Worm (Caenorhabditis elegans) whole organism, L4 larva: ENCODE data around the gene his-24.
A peak's percentile ranks its signal among the peaks of the same experiment; 100 is the strongest.

Experiments
- F10B5.3 ChIP-seq: sonication (generic microtip); optimal IDR thresholded peaks from 2 replicates; lab custom pipeline; 2016; ENCODE audit warnings: mild to moderate bottlenecking, missing genetic modification characterization, missing compliant biosample characterization
- F44E2.7 ChIP-seq: fragments of 200-800 bp; sonication (Bioruptor generic); IDR thresholded peaks from 2 replicates; pipeline ENCODE4 v2.1.2; 2022; ENCODE audit warnings: missing genetic modification characterization, missing compliant biosample characterization
- F49E8.2 ChIP-seq: sonication (generic microtip); optimal IDR thresholded peaks from 2 replicates; lab custom pipeline; 2016; ENCODE audit warnings: missing compliant biosample characterization, mild to moderate bottlenecking, missing genetic modification characterization, borderline replicate concordance
- R02D3.7 ChIP-seq: fragments of 150-350 bp; sonication (generic microtip); optimal IDR thresholded peaks from 3 replicates; lab custom pipeline; 2014; ENCODE audit warnings: missing biosample characterization, missing genetic modification characterization
- Y48G9A.11 ChIP-seq: fragments of 200-800 bp; sonication (Bioruptor generic); IDR thresholded peaks from 2 replicates; pipeline ENCODE4 v1.3.6; 2022; ENCODE audit warnings: missing genetic modification reagents, missing genetic modification characterization, missing compliant biosample characterization
- Y5F2A.4 ChIP-seq: fragments of 200-800 bp; sonication (Bioruptor generic); optimal IDR thresholded peaks from 2 replicates; lab custom pipeline; 2018; ENCODE audit warnings: mild to moderate bottlenecking, missing genetic modification characterization, missing compliant biosample characterization
- aha-1 ChIP-seq: fragments of 150-350 bp; peaks from one replicate; lab custom pipeline; 2014; ENCODE audit warnings: missing biosample characterization, missing genetic modification characterization
- ama-1 ChIP-seq: fragments of 150-350 bp; optimal IDR thresholded peaks from 2 replicates; lab custom pipeline; 2014; ENCODE audit warnings: inconsistent platforms, mixed read lengths
- arid-1 ChIP-seq: fragments of 200-800 bp; sonication (Bioruptor generic); conservative IDR thresholded peaks from 2 replicates; pipeline ENCODE4 v1.3.6; 2022; ENCODE audit warnings: missing genetic modification reagents, missing genetic modification characterization, missing compliant biosample characterization
- attf-4 ChIP-seq: sonication (generic microtip); optimal IDR thresholded peaks from 3 replicates; lab custom pipeline; 2017; ENCODE audit warnings: missing biosample characterization, missing genetic modification characterization
- ceh-44 ChIP-seq: fragments of 200-800 bp; sonication (Bioruptor generic); IDR thresholded peaks from 2 replicates; pipeline ENCODE4 v1.3.6; 2022; ENCODE audit warnings: missing genetic modification reagents, missing genetic modification characterization, missing compliant biosample characterization
- ceh-82 ChIP-seq: sonication (generic microtip); optimal IDR thresholded peaks from 2 replicates; lab custom pipeline; 2017; ENCODE audit warnings: missing biosample characterization, missing genetic modification characterization
- daf-12 ChIP-seq: fragments of 150-350 bp; optimal IDR thresholded peaks from 2 replicates; lab custom pipeline; 2014; ENCODE audit warnings: missing biosample characterization, missing genetic modification reagents, missing genetic modification characterization
- daf-16 ChIP-seq, 3 experiments: sonication (generic microtip); optimal IDR thresholded peaks; 2 replicates each; lab custom pipeline; 2016 to 2017; ENCODE audit warnings: missing genetic modification characterization in 3 of 3, missing genetic modification reagents in 3 of 3, mild to moderate bottlenecking in 2 of 3, missing compliant biosample characterization in 2 of 3, missing biosample characterization in 1 of 3, moderate library complexity in 1 of 3
- daf-19 ChIP-seq: fragments of 200-800 bp; sonication (Bioruptor generic); conservative IDR thresholded peaks from 2 replicates; pipeline ENCODE4 v1.3.6; 2022; ENCODE audit warnings: missing genetic modification characterization, missing compliant biosample characterization
- daf-8 ChIP-seq: fragments of 200-800 bp; sonication (Bioruptor generic); IDR thresholded peaks from 2 replicates; pipeline ENCODE4 v1.3.6; 2022; ENCODE audit warnings: missing genetic modification characterization, missing compliant biosample characterization
- dmd-6 ChIP-seq: fragments of 200-800 bp; sonication (Bioruptor generic); IDR thresholded peaks from 2 replicates; pipeline ENCODE4 v1.3.6; 2022; ENCODE audit warnings: missing genetic modification reagents, missing genetic modification characterization, missing compliant biosample characterization
- dve-1 ChIP-seq: sonication (generic microtip); optimal IDR thresholded peaks from 2 replicates; lab custom pipeline; 2017; ENCODE audit warnings: antibody characterized with exemption, mild to moderate bottlenecking, missing genetic modification characterization, missing compliant biosample characterization; ENCODE audit not compliant: insufficient read depth
- fkh-10 ChIP-seq: fragments of 150-350 bp; optimal IDR thresholded peaks from 2 replicates; lab custom pipeline; 2014; ENCODE audit warnings: missing biosample characterization, missing genetic modification reagents, missing genetic modification characterization
- fos-1 ChIP-seq: fragments of 150-350 bp; optimal IDR thresholded peaks from 2 replicates; lab custom pipeline; 2014; ENCODE audit warnings: missing biosample characterization, missing genetic modification characterization
- hlh-11 ChIP-seq: fragments of 200-800 bp; sonication (Bioruptor generic); optimal IDR thresholded peaks from 2 replicates; lab custom pipeline; 2018; ENCODE audit warnings: mild to moderate bottlenecking, missing genetic modification characterization, missing compliant biosample characterization
- hlh-30 ChIP-seq: sonication (generic microtip); optimal IDR thresholded peaks from 2 replicates; lab custom pipeline; 2017; ENCODE audit warnings: antibody characterized with exemption, mild to moderate bottlenecking, missing genetic modification characterization, missing compliant biosample characterization; ENCODE audit not compliant: insufficient read depth
- jun-1 ChIP-seq: fragments of 150-350 bp; optimal IDR thresholded peaks from 2 replicates; lab custom pipeline; 2014; ENCODE audit warnings: missing biosample characterization, missing genetic modification reagents, missing genetic modification characterization
- lim-7 ChIP-seq: fragments of 200-800 bp; sonication (Bioruptor generic); IDR thresholded peaks from 2 replicates; pipeline ENCODE4 v1.3.6; 2022; ENCODE audit warnings: missing genetic modification characterization, missing compliant biosample characterization
- mdl-1 ChIP-seq, 2 experiments: fragments of 150-350 bp in 1 of 2; sonication (generic microtip) in 1 of 2; optimal IDR thresholded peaks; 2 replicates each; lab custom pipeline; 2014 to 2017; ENCODE audit warnings: missing biosample characterization in 2 of 2, missing genetic modification characterization in 2 of 2
- mxl-3 ChIP-seq: fragments of 200-800 bp; sonication (Bioruptor generic); optimal IDR thresholded peaks from 2 replicates; lab custom pipeline; 2018; ENCODE audit warnings: mild to moderate bottlenecking, missing genetic modification characterization, missing compliant biosample characterization
- nhr-10 ChIP-seq: fragments of 150-350 bp; optimal IDR thresholded peaks from 2 replicates; lab custom pipeline; 2014; ENCODE audit warnings: missing biosample characterization, missing genetic modification characterization
- nhr-102 ChIP-seq: sonication (generic microtip); optimal IDR thresholded peaks from 2 replicates; lab custom pipeline; 2016; ENCODE audit warnings: mild to moderate bottlenecking, missing genetic modification characterization, moderate library complexity, missing compliant biosample characterization
- nhr-111 ChIP-seq: fragments of 200-800 bp; sonication (Bioruptor generic); optimal IDR thresholded peaks from 2 replicates; lab custom pipeline; 2018; ENCODE audit warnings: mild to moderate bottlenecking, missing genetic modification characterization, missing compliant biosample characterization
- nhr-28 ChIP-seq: fragments of 150-350 bp; optimal IDR thresholded peaks from 2 replicates; lab custom pipeline; 2014; ENCODE audit warnings: missing biosample characterization, missing genetic modification characterization
- nhr-48 ChIP-seq: sonication (generic microtip); optimal IDR thresholded peaks from 2 replicates; lab custom pipeline; 2016; ENCODE audit warnings: mild to moderate bottlenecking, missing genetic modification characterization, missing compliant biosample characterization
- nhr-77 ChIP-seq: fragments of 150-350 bp; optimal IDR thresholded peaks from 2 replicates; lab custom pipeline; 2014; ENCODE audit warnings: missing biosample characterization, missing genetic modification characterization
- pha-4 ChIP-seq, 2 experiments: fragments of 150-350 bp in 1 of 2; fragments of 200-800 bp in 1 of 2; sonication (Bioruptor generic) in 1 of 2; IDR thresholded peaks in 1 of 2; optimal IDR thresholded peaks in 1 of 2; 2 replicates each; pipeline versions ENCODE4 v1.3.6 to Lab custom; 2014 to 2022; ENCODE audit warnings: missing genetic modification characterization in 2 of 2, missing genetic modification reagents in 2 of 2, missing biosample characterization in 1 of 2, missing compliant biosample characterization in 1 of 2
- php-3 ChIP-seq: fragments of 200-800 bp; sonication (Bioruptor generic); IDR thresholded peaks from 2 replicates; pipeline ENCODE4 v1.3.6; 2022; ENCODE audit warnings: missing genetic modification reagents, missing genetic modification characterization, missing compliant biosample characterization
- pqm-1 ChIP-seq: sonication (generic microtip); optimal IDR thresholded peaks from 2 replicates; lab custom pipeline; 2017; ENCODE audit warnings: missing biosample characterization, missing genetic modification characterization
- set-16 ChIP-seq: fragments of 200-800 bp; sonication (Bioruptor generic); IDR thresholded peaks from 2 replicates; pipeline ENCODE4 v1.3.6; 2022; ENCODE audit warnings: missing genetic modification reagents, missing genetic modification characterization, missing compliant biosample characterization
- skn-1 ChIP-seq: fragments of 150-350 bp; optimal IDR thresholded peaks from 2 replicates; lab custom pipeline; 2014; ENCODE audit warnings: missing biosample characterization, missing genetic modification characterization
- tra-1 ChIP-seq: fragments of 200-800 bp; sonication (Bioruptor generic); IDR thresholded peaks from 2 replicates; pipeline ENCODE4 v1.3.6; 2022; ENCODE audit warnings: missing genetic modification reagents, missing genetic modification characterization, missing compliant biosample characterization
- unc-39 ChIP-seq: sonication (generic microtip); optimal IDR thresholded peaks from 2 replicates; lab custom pipeline; 2017; ENCODE audit warnings: missing biosample characterization, missing genetic modification characterization
- unc-62 ChIP-seq, 3 experiments: fragments of 150-350 bp in 1 of 3; sonication (generic microtip); optimal IDR thresholded peaks in 2 of 3; peaks in 1 of 3; 1 replicate in 1 of 3; 2 replicates in 2 of 3; lab custom pipeline; 2014 to 2017; ENCODE audit warnings: missing biosample characterization in 3 of 3, missing genetic modification characterization in 3 of 3, missing genetic modification reagents in 3 of 3, missing genotype in 1 of 3
- zag-1 ChIP-seq: fragments of 150-350 bp; optimal IDR thresholded peaks from 2 replicates; lab custom pipeline; 2014; ENCODE audit warnings: missing biosample characterization, missing genetic modification characterization
- zip-2 ChIP-seq: fragments of 150-350 bp; optimal IDR thresholded peaks from 2 replicates; lab custom pipeline; 2014; ENCODE audit warnings: missing biosample characterization, missing genetic modification characterization

Gene his-24

DNA sequence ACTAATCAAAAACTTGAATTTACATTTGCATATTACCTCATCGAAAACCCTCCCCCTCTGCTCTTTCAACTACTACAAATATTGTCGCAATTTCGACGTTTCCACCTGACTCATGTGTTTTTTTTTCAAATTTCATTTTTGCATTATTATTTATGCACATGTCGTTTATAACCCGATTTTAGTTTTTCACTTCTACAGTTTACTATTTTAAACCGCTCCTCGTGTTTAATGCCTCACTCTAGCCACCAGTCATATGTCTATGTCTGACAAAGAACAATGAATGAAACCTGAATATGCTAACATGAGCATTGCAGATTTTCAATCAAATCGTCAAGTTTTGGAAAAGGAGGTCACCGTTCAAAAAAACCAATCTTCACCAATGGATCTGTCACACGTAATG is 44.2 kb downstream of the his-24 start, which contains the start of gene T24C2.5:
Gene T24C2.5 (plus strand): TSS at position 301 of the 400 bp plus-strand sequence.
- TF ChIP-seq lim-7 (no peak), hlh-30 (peak; percentile 7)

DNA sequence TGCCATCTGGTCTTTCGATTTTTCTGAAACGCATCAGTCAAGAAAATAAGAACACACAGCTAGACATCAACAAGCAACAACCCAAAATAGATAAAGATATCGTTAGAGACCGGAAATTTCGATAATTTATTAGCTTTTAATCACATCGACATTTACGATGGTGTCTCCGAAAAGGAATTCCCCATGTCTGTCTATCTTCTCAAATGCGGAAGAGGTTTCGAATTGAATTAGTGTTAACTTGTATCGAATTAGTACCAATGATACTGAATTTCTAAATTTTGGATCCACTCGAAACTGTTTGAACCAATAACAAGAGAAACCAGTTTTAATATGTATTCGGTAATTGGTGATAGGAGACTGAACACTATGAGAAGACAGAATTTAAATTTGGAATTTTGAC is 44.7 kb downstream of the his-24 start:
- peak; percentile 81 for TF ChIP-seq aha-1 (tag; lab: Kevin White, UChicago)
- TF ChIP-seq dve-1, result no peak
- TF ChIP-seq daf-16 (GFP tag; optimal IDR thresholded peaks at IDR 0.05; lab: Kevin White, UChicago), result no peak
- TF ChIP-seq daf-16 (tag; optimal IDR thresholded peaks at IDR 0.05; lab: Kevin White, UChicago), result peak; percentile 63

DNA sequence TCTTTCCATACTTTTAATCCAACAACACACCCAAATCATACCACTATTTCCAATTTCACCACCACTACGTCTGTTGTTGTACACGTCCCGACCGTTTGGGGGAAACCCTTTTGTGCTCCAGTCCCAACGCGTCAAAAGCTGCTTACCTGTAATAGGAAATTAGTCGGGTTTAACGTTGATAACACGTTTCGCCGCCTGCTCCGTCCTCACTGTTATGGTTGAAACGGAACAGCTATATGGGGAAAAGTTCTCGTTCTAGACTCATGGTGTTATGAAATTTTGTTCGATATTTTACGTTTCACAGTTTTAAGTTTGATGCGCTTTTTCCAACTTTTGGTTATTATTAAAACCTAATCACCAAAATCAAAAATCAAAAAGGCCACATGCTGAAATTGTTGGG is 46.0 kb downstream of the his-24 start:
- no peak for TF ChIP-seq Y48G9A.11
- TF ChIP-seq jun-1 (tag; lab: Kevin White, UChicago), result no peak
- TF ChIP-seq F44E2.7 (GFP tag; lab: Robert Waterston, UW), result no peak
- TF ChIP-seq arid-1 (GFP tag; lab: Robert Waterston, UW), result no peak
- no peak for TF ChIP-seq daf-8 (GFP tag; lab: Robert Waterston, UW)
- no peak for TF ChIP-seq nhr-111 (GFP tag; lab: Kevin White, UChicago)
- TF ChIP-seq ceh-82 (tag; lab: Kevin White, UChicago), result no peak
- no peak for TF ChIP-seq daf-16 (GFP tag; optimal IDR thresholded peaks at IDR 0.05; lab: Kevin White, UChicago)
- TF ChIP-seq daf-16 (tag; optimal IDR thresholded peaks at IDR 0.05; lab: Kevin White, UChicago), result peak; percentile 39
- peak; percentile 28 for TF ChIP-seq hlh-11
- TF ChIP-seq R02D3.7 (tag; lab: Kevin White, UChicago), result no peak
- TF ChIP-seq unc-62 (GFP tag; optimal IDR thresholded peaks at IDR 0.05 in 1 of 2; lab: Kevin White, UChicago), result peak in 1 of 2 experiments; percentile 40
- TF ChIP-seq unc-62 (tag; optimal IDR thresholded peaks at IDR 0.05; lab: Kevin White, UChicago), result no peak
- 0 out of 2 replicates have a peak, but pooled peaks have one; percentile 21 for TF ChIP-seq dmd-6 (GFP tag; lab: Robert Waterston, UW)
- TF ChIP-seq Y5F2A.4 (GFP tag; lab: Kevin White, UChicago), result no peak
- no peak for TF ChIP-seq skn-1
- TF ChIP-seq tra-1 (GFP tag; lab: Robert Waterston, UW), result no peak
- TF ChIP-seq daf-19 (GFP tag; lab: Robert Waterston, UW), result no peak

DNA sequence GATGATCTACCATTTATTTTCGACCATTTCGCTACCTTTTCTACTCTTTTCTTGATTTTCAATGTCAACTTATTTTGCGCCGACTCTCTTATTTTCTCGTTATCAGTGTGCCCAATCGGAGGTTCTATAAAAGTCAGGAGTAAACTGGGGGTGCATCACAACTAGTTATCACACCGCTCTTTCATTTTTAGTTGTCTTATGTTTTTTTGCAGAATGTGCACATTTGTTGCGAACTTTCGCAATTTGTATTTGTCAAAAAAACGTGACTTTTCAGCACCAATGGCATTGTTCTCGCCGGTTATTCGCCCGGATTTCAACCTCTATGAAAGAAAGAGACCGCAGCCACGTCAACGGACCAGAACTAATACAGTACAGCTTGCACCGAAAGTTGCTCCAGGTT is 47.7 kb downstream of the his-24 start:
- TF ChIP-seq hlh-30 (peak; percentile 39), fos-1 (tag; lab: Kevin White, UChicago) (no peak), dve-1 (peak; percentile 22), jun-1 (tag; lab: Kevin White, UChicago) (no peak), daf-16 (GFP tag; optimal IDR thresholded peaks at IDR 0.05; lab: Kevin White, UChicago) (no peak), daf-16 (tag; optimal IDR thresholded peaks at IDR 0.05; lab: Kevin White, UChicago) (peak; percentile 85), mdl-1 (tag; optimal IDR thresholded peaks at IDR 0.05; lab: Kevin White, UChicago) (peak in 1 of 2 experiments; percentile 44), dmd-6 (GFP tag; lab: Robert Waterston, UW) (peak; percentile 34), pha-4 (GFP tag; IDR thresholded peaks at IDR 0.05; lab: Robert Waterston, UW) (no peak), pha-4 (tag; optimal IDR thresholded peaks at IDR 0.05; lab: Kevin White, UChicago) (no peak), php-3 (GFP tag; lab: Robert Waterston, UW) (peak; percentile 41; the same call in 1 of the 2 replicates), nhr-77 (tag; lab: Kevin White, UChicago) (peak; percentile 59), F10B5.3 (tag; lab: Kevin White, UChicago) (no peak), pqm-1 (tag; lab: Kevin White, UChicago) (peak; percentile 38), hlh-11 (peak; percentile 61), nhr-28 (peak; percentile 82)
- TF ChIP-seq, all 104 proteins: peak for 10

DNA sequence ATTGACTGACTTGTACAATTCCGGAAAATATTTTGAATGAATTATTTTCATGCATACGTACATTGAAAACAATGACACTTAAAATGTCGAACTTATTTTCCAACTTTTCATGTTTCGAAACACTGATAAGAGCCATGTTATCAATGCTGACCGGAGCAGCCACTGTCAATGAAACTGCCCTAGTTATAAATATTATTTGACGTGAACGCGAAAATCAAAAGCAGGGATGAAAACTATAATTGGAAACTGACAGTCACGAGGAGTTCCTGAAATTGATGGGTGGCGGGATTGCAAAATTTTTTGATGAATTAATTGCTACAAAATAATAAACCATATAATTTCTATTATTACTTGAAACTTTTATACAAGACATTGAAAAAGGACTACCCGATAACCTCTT is 49.6 kb downstream of the his-24 start:
- peak; percentile 74 for TF ChIP-seq dve-1
- TF ChIP-seq set-16 (GFP tag; lab: Robert Waterston, UW), result no peak
- no peak for TF ChIP-seq daf-12
- no peak for TF ChIP-seq mxl-3 (GFP tag; lab: Kevin White, UChicago)
- peak; percentile 49 for TF ChIP-seq nhr-28
- TF ChIP-seq F49E8.2 (tag; lab: Kevin White, UChicago), result no peak
- no peak for TF ChIP-seq nhr-77 (tag; lab: Kevin White, UChicago)
- TF ChIP-seq ceh-44 (GFP tag; lab: Robert Waterston, UW), result no peak
- TF ChIP-seq nhr-102 (tag; lab: Kevin White, UChicago), result peak; percentile 21
- peak; percentile 39 for TF ChIP-seq nhr-48 (tag; lab: Kevin White, UChicago)
- no peak for TF ChIP-seq daf-8 (GFP tag; lab: Robert Waterston, UW)
- TF ChIP-seq ama-1, result no peak
- TF ChIP-seq zag-1 (tag; lab: Kevin White, UChicago), result no peak
- peak; percentile 82 for TF ChIP-seq hlh-11
- no peak for TF ChIP-seq nhr-10 (tag; lab: Kevin White, UChicago)
- no peak for TF ChIP-seq unc-39 (tag; lab: Kevin White, UChicago)
- TF ChIP-seq fkh-10 (GFP tag; lab: Kevin White, UChicago), result no peak
- no peak for TF ChIP-seq zip-2 (tag; lab: Kevin White, UChicago)
- no peak for TF ChIP-seq attf-4 (tag; lab: Kevin White, UChicago)
